Worm (Caenorhabditis elegans) whole organism, mixed stage, embryonic: ENCODE results near the gene ZK1248.5.

ENCODE experiments used
- M03D4.4 ChIP-seq: sonication (generic microtip); optimal IDR thresholded peaks from 2 replicates; lab custom pipeline; 2017; ENCODE audit warnings: mild to moderate bottlenecking, missing genetic modification characterization, missing compliant biosample characterization
- bed-3 ChIP-seq: fragments of 200-800 bp; sonication (Bioruptor generic); optimal IDR thresholded peaks from 3 replicates; lab custom pipeline; 2018; ENCODE audit warnings: mild to moderate bottlenecking, missing genetic modification characterization, moderate library complexity, missing compliant biosample characterization
- blmp-1 ChIP-seq: fragments of 150-350 bp; optimal IDR thresholded peaks from 2 replicates; lab custom pipeline; 2014; ENCODE audit warnings: missing biosample characterization, missing genetic modification characterization
- ceh-39 ChIP-seq: fragments of 150-350 bp; optimal IDR thresholded peaks from 2 replicates; lab custom pipeline; 2014; ENCODE audit warnings: missing biosample characterization, missing genetic modification characterization
- ceh-43 ChIP-seq: fragments of 200-800 bp; sonication (Bioruptor generic); optimal IDR thresholded peaks from 2 replicates; lab custom pipeline; 2018; ENCODE audit warnings: mild to moderate bottlenecking, missing genetic modification characterization, moderate library complexity, missing compliant biosample characterization
- ceh-83 ChIP-seq: fragments of 200-800 bp; sonication (Bioruptor generic); optimal IDR thresholded peaks from 2 replicates; lab custom pipeline; 2018; ENCODE audit warnings: mild to moderate bottlenecking, missing genetic modification characterization, missing compliant biosample characterization
- ces-1 ChIP-seq: fragments of 150-350 bp; optimal IDR thresholded peaks from 2 replicates; lab custom pipeline; 2014; ENCODE audit warnings: missing biosample characterization, missing genetic modification reagents, missing genetic modification characterization
- cnd-1 ChIP-seq: fragments of 200-800 bp; sonication (Bioruptor generic); optimal IDR thresholded peaks from 2 replicates; lab custom pipeline; 2018; ENCODE audit warnings: mild to moderate bottlenecking, missing genetic modification characterization, missing compliant biosample characterization
- drap-1 ChIP-seq: fragments of 200-800 bp; sonication (Bioruptor generic); optimal IDR thresholded peaks from 3 replicates; lab custom pipeline; 2018; ENCODE audit warnings: mild to moderate bottlenecking, missing genetic modification characterization, missing compliant biosample characterization
- elt-1 ChIP-seq: sonication (generic microtip); optimal IDR thresholded peaks from 2 replicates; lab custom pipeline; 2017; ENCODE audit warnings: missing genetic modification characterization, mild to moderate bottlenecking, missing compliant biosample characterization, antibody characterized with exemption, moderate library complexity, borderline replicate concordance; ENCODE audit not compliant: insufficient read depth
- elt-3 ChIP-seq: fragments of 150-350 bp; optimal IDR thresholded peaks from 2 replicates; lab custom pipeline; 2014; ENCODE audit warnings: missing biosample characterization, missing genetic modification characterization
- flh-1 ChIP-seq: fragments of 200-800 bp; sonication (Bioruptor generic); optimal IDR thresholded peaks from 2 replicates; lab custom pipeline; 2018; ENCODE audit warnings: mild to moderate bottlenecking, missing genetic modification characterization, moderate library complexity, missing compliant biosample characterization
- ham-2 ChIP-seq: fragments of 200-800 bp; sonication (Bioruptor generic); optimal IDR thresholded peaks from 2 replicates; lab custom pipeline; 2018; ENCODE audit warnings: mild to moderate bottlenecking, missing genetic modification characterization, missing compliant biosample characterization
- hlh-1 ChIP-seq: fragments of 150-350 bp; optimal IDR thresholded peaks from 2 replicates; lab custom pipeline; 2014; ENCODE audit warnings: missing biosample characterization, missing genetic modification reagents, missing genetic modification characterization
- lin-13 ChIP-seq: fragments of 150-350 bp; optimal IDR thresholded peaks from 2 replicates; lab custom pipeline; 2014; ENCODE audit warnings: missing biosample characterization, missing genetic modification characterization
- lin-32 ChIP-seq: fragments of 200-800 bp; sonication (Bioruptor generic); optimal IDR thresholded peaks from 2 replicates; lab custom pipeline; 2018; ENCODE audit warnings: mild to moderate bottlenecking, missing genetic modification characterization, missing compliant biosample characterization
- lsy-2 ChIP-seq: fragments of 150-350 bp; optimal IDR thresholded peaks from 2 replicates; lab custom pipeline; 2014; ENCODE audit warnings: missing biosample characterization, missing genetic modification characterization
- mab-5 ChIP-seq: fragments of 150-350 bp; optimal IDR thresholded peaks from 2 replicates; lab custom pipeline; 2014; ENCODE audit warnings: missing biosample characterization, missing genetic modification characterization
- mep-1 ChIP-seq: fragments of 150-350 bp; optimal IDR thresholded peaks from 2 replicates; lab custom pipeline; 2017; ENCODE audit warnings: missing biosample characterization, missing genetic modification reagents, missing genetic modification characterization, inconsistent platforms
- mls-2 ChIP-seq: sonication (generic microtip); optimal IDR thresholded peaks from 2 replicates; lab custom pipeline; 2016; ENCODE audit warnings: mild to moderate bottlenecking, missing genetic modification characterization, moderate library complexity, missing compliant biosample characterization
- nhr-12 ChIP-seq: fragments of 150-350 bp; optimal IDR thresholded peaks from 2 replicates; lab custom pipeline; 2014; ENCODE audit warnings: missing biosample characterization, missing genetic modification characterization
- nhr-2 ChIP-seq: fragments of 150-350 bp; optimal IDR thresholded peaks from 2 replicates; lab custom pipeline; 2014; ENCODE audit warnings: missing biosample characterization, missing genetic modification characterization
- nhr-237 ChIP-seq: fragments of 150-350 bp; optimal IDR thresholded peaks from 2 replicates; lab custom pipeline; 2014; ENCODE audit warnings: missing biosample characterization, missing genetic modification characterization
- nhr-28 ChIP-seq: fragments of 150-350 bp; optimal IDR thresholded peaks from 2 replicates; lab custom pipeline; 2014; ENCODE audit warnings: missing biosample characterization, missing genetic modification characterization
- nhr-76 ChIP-seq: sonication (generic microtip); optimal IDR thresholded peaks from 2 replicates; lab custom pipeline; 2017; ENCODE audit warnings: missing biosample characterization, missing genetic modification characterization
- pha-4 ChIP-seq: fragments of 150-350 bp; optimal IDR thresholded peaks from 2 replicates; lab custom pipeline; 2018; ENCODE audit warnings: missing biosample characterization, missing genetic modification reagents, missing genetic modification characterization
- sem-2 ChIP-seq: fragments of 200-800 bp; sonication (Bioruptor generic); optimal IDR thresholded peaks from 2 replicates; lab custom pipeline; 2018; ENCODE audit warnings: mild to moderate bottlenecking, missing genetic modification characterization, missing compliant biosample characterization
- snpc-4 ChIP-seq: fragments of 150-350 bp; optimal IDR thresholded peaks from 2 replicates; lab custom pipeline; 2014; ENCODE audit warnings: missing biosample characterization, missing genetic modification characterization
- sptf-1 ChIP-seq: sonication (generic microtip); optimal IDR thresholded peaks from 2 replicates; lab custom pipeline; 2017; ENCODE audit warnings: mild to moderate bottlenecking, missing genetic modification characterization, moderate library complexity, missing compliant biosample characterization
- tbx-8 ChIP-seq: fragments of 200-800 bp; sonication (Bioruptor generic); optimal IDR thresholded peaks from 2 replicates; lab custom pipeline; 2018; ENCODE audit warnings: mild to moderate bottlenecking, missing genetic modification characterization, moderate library complexity, missing compliant biosample characterization
- unc-120 ChIP-seq: sonication (generic microtip); optimal IDR thresholded peaks from 2 replicates; lab custom pipeline; 2017; ENCODE audit warnings: missing genetic modification characterization, missing compliant biosample characterization; ENCODE audit not compliant: poor library complexity, severe bottlenecking
- unc-39 ChIP-seq: fragments of 150-350 bp; optimal IDR thresholded peaks from 2 replicates; lab custom pipeline; 2014; ENCODE audit warnings: missing biosample characterization, missing genetic modification characterization
- unc-62 ChIP-seq: fragments of 150-350 bp; optimal IDR thresholded peaks from 2 replicates; lab custom pipeline; 2014; ENCODE audit warnings: missing biosample characterization, missing genetic modification reagents, missing genetic modification characterization
- zip-8 ChIP-seq: fragments of 150-350 bp; optimal IDR thresholded peaks from 2 replicates; lab custom pipeline; 2014; ENCODE audit warnings: missing biosample characterization, missing genetic modification characterization
- ztf-11 ChIP-seq: fragments of 150-350 bp; optimal IDR thresholded peaks from 2 replicates; lab custom pipeline; 2014; ENCODE audit warnings: missing biosample characterization, missing genetic modification characterization

Gene ZK1248.5

ce11 chrII:5810230-5810629, at the start of gene ZK1248.5, which contains the start of gene msp-64:
TSS of gene ZK1248.5 (plus strand) at chrII:5810514.
TSS of gene msp-64 (minus strand) at chrII:5810330.
- TF ChIP-seq cnd-1 (no peak), lin-13 (tag; lab: Kevin White, UChicago) (no peak), drap-1 (GFP tag; lab: Kevin White, UChicago) (no peak)
- TF ChIP-seq, all 35 proteins: peak for 0

ce11 chrII:5765318-5765717, 45.0 kb upstream of the ZK1248.5 start, which contains the start of gene ifb-1:
TSS of gene ifb-1 (plus strand) at chrII:5765618.
- TF ChIP-seq mep-1 (tag; lab: Kevin White, UChicago) (no peak), ceh-39 (tag; lab: Kevin White, UChicago) (no peak), snpc-4 (tag; lab: Kevin White, UChicago) (no peak), lin-13 (tag; lab: Kevin White, UChicago) (no peak), sptf-1 (tag; lab: Kevin White, UChicago) (no peak), tbx-8 (no peak), nhr-76 (tag; lab: Kevin White, UChicago) (no peak), sem-2 (GFP tag; lab: Kevin White, UChicago) (no peak), lsy-2 (no peak), unc-39 (tag; lab: Kevin White, UChicago) (no peak), elt-3 (no peak), ceh-83 (GFP tag; lab: Kevin White, UChicago) (no peak), mab-5 (no peak), cnd-1 (no peak), nhr-28 (tag; lab: Kevin White, UChicago) (no peak), bed-3 (GFP tag; lab: Kevin White, UChicago) (no peak)

- TF ChIP-seq elt-1 (tag; lab: Kevin White, UChicago) (peak; percentile 86), flh-1 (GFP tag; lab: Kevin White, UChicago) (no peak)
Measured at ce11 chrII:5768274-5768820, 42.0 kb upstream of the ZK1248.5 start.

ce11 chrII:5772547-5773142, 37.7 kb upstream of the ZK1248.5 start:
- peak; percentile 78 for TF ChIP-seq M03D4.4
- TF ChIP-seq unc-120 (tag; lab: Kevin White, UChicago), result peak; percentile 56
- TF ChIP-seq nhr-2, result peak; percentile 70
- no peak for TF ChIP-seq ceh-39 (tag; lab: Kevin White, UChicago)
- peak; percentile 82 for TF ChIP-seq drap-1 (GFP tag; lab: Kevin White, UChicago)
- no peak for TF ChIP-seq nhr-12 (tag; lab: Kevin White, UChicago)
- peak; percentile 47 for TF ChIP-seq sem-2 (GFP tag; lab: Kevin White, UChicago)
- TF ChIP-seq nhr-237 (tag; lab: Kevin White, UChicago), result no peak
- no peak for TF ChIP-seq elt-3
- TF ChIP-seq lin-13 (tag; lab: Kevin White, UChicago), result no peak
- peak; percentile 43 for TF ChIP-seq cnd-1
- TF ChIP-seq nhr-76 (tag; lab: Kevin White, UChicago), result no peak
- TF ChIP-seq unc-62 (GFP tag; lab: Kevin White, UChicago), result no peak
- no peak for TF ChIP-seq snpc-4 (tag; lab: Kevin White, UChicago)
- TF ChIP-seq mls-2 (tag; lab: Kevin White, UChicago), result peak; percentile 87
- peak; percentile 34 for TF ChIP-seq bed-3 (GFP tag; lab: Kevin White, UChicago)
- TF ChIP-seq mab-5, result no peak
- TF ChIP-seq zip-8 (tag; lab: Kevin White, UChicago), result peak; percentile 10
- TF ChIP-seq mep-1 (tag; lab: Kevin White, UChicago), result no peak
- TF ChIP-seq pha-4, result no peak
- TF ChIP-seq lsy-2, result no peak
- no peak for TF ChIP-seq blmp-1 (tag; lab: Kevin White, UChicago)
- no peak for TF ChIP-seq ztf-11 (tag; lab: Kevin White, UChicago)
- peak; percentile 9 for TF ChIP-seq ceh-43 (GFP tag; lab: Kevin White, UChicago)
- TF ChIP-seq ceh-83 (GFP tag; lab: Kevin White, UChicago), result peak; percentile 62
- TF ChIP-seq elt-1 (tag; lab: Kevin White, UChicago), result no peak
- TF ChIP-seq nhr-28 (tag; lab: Kevin White, UChicago), result no peak
- TF ChIP-seq sptf-1 (tag; lab: Kevin White, UChicago), result peak; percentile 85
- TF ChIP-seq unc-39 (tag; lab: Kevin White, UChicago), result no peak
- TF ChIP-seq ces-1 (GFP tag; lab: Kevin White, UChicago), result peak; percentile 36
- peak; percentile 82 for TF ChIP-seq ham-2 (GFP tag; lab: Kevin White, UChicago)
- peak; percentile 57 for TF ChIP-seq lin-32 (GFP tag; lab: Kevin White, UChicago)
- TF ChIP-seq tbx-8, result no peak
- no peak for TF ChIP-seq flh-1 (GFP tag; lab: Kevin White, UChicago)
- TF ChIP-seq hlh-1 (tag; lab: Kevin White, UChicago), result peak; percentile 7
- TF ChIP-seq, all 35 proteins: peak for 16
